Worm (Caenorhabditis elegans): Measurements from ENCODE around the gene ZC250.5.

The ZC250.5 gene

DNA sequence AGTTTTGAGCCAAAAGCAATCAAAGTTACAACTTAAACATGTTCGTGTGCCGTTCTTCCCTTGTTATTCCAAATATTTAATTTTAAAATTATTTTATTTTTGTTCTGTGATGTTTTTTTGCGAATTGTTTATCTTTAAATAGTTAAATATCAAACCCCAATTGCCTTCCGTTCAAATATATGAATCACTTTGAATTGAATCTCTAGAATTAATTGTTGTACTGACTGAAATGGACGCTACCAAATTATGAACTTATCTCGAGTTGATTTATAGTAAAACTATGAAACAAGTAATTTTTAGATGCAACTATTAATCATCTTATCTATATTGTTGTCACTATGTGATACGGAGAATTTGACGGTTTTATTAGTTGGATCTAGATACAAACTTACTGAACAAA lies 13.5 kb upstream of the ZC250.5 start, which contains the start of gene ZC250.2:
Gene ZC250.2 (plus strand): TSS at position 301 of the 400 bp plus-strand sequence.
- TF ChIP-seq nhr-11 (tag; optimal IDR thresholded peaks at IDR 0.05) (no peak), Y55F3AM.14 (GFP tag; optimal IDR thresholded peaks at IDR 0.05) (no peak), nhr-129 (tag; optimal IDR thresholded peaks at IDR 0.05) (no peak), blmp-1 (tag; optimal IDR thresholded peaks at IDR 0.05; ENCODE audit: insufficient read depth) (no peak), ceh-82 (tag; optimal IDR thresholded peaks at IDR 0.05) (no peak), unc-39 (tag; optimal IDR thresholded peaks at IDR 0.05) (no peak), F13H6.1 (tag; optimal IDR thresholded peaks at IDR 0.05) (no peak), nhr-23 (tag; optimal IDR thresholded peaks at IDR 0.05) (no peak), ama-1 (optimal IDR thresholded peaks at IDR 0.05) (no peak), alr-1 (tag; optimal IDR thresholded peaks at IDR 0.05) (no peak), nhr-10 (tag; optimal IDR thresholded peaks at IDR 0.05) (no peak), fos-1 (tag; optimal IDR thresholded peaks at IDR 0.05) (no peak)

DNA sequence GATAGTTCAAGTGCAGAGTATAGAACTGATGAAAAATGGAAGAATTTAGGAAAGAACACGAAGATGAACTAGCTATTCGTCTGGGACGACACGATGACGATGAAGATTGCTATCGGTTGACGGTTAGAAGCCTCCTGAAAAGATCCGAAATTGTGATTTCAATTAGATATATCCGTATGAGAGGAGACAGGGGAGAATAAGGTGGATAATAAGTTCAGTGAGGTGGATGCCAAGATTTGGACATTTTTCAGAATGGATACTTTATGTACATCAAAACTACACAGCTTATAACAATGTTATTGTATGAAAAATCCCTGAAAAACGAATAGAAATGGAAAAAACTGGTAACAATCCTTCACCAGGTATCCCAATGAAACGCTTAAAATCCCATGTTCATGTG lies 7.4 kb upstream of the ZC250.5 start, which contains the start of gene nstp-3:
Gene nstp-3 (minus strand): TSS at position 101 of the 400 bp plus-strand sequence.
- TF ChIP-seq sma-3 (GFP tag; optimal IDR thresholded peaks at IDR 0.05) (no peak), sma-9 (GFP tag; optimal IDR thresholded peaks at IDR 0.05) (no peak), sma-9 (tag; optimal IDR thresholded peaks at IDR 0.05) (no peak), egl-27 (tag; optimal IDR thresholded peaks at IDR 0.05) (no peak), lin-39 (tag; optimal IDR thresholded peaks at IDR 0.05) (no peak), crh-2 (tag; optimal IDR thresholded peaks at IDR 0.05) (no peak), unc-39 (tag; optimal IDR thresholded peaks at IDR 0.05) (no peak), unc-55 (GFP tag; optimal IDR thresholded peaks at IDR 0.05) (no peak), nhr-10 (tag; optimal IDR thresholded peaks at IDR 0.05) (no peak), R02D3.7 (tag; optimal IDR thresholded peaks at IDR 0.05) (no peak), ceh-82 (tag; optimal IDR thresholded peaks at IDR 0.05) (no peak), elt-1 (tag; optimal IDR thresholded peaks at IDR 0.05) (no peak), fos-1 (tag; optimal IDR thresholded peaks at IDR 0.05) (no peak), sem-4 (tag; optimal IDR thresholded peaks at IDR 0.05) (no peak)

DNA sequence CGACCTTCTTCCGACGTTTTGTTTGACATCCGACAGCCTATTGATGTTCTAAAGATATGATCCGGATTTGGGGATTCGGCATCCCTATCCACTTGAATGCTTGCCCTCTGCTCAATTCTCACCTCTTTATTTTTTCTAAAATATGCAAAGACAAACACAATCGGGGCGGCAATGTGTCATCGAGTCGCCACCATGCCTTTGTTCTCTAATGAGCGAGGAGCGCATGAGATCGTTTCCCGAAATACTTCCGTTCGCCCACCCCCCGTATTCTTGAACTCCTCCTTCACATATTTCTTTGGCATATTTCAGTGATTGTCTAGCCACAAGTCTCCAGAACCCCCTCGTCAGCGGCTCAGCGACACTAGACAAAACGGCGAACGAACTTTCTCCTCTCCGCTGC lies 6.2 kb upstream of the ZC250.5 start, which contains the start of gene cyn-17:
Gene cyn-17 (plus strand): TSS at position 301 of the 400 bp plus-strand sequence.
- TF ChIP-seq ceh-82 (tag; optimal IDR thresholded peaks at IDR 0.05) (no peak), nhr-77 (tag; optimal IDR thresholded peaks at IDR 0.05) (no peak), ztf-1 (GFP tag; conservative IDR thresholded peaks at IDR 0.05) (no peak), ztf-11 (tag; optimal IDR thresholded peaks at IDR 0.05) (no peak), unc-39 (tag; optimal IDR thresholded peaks at IDR 0.05) (no peak), ama-1 (optimal IDR thresholded peaks at IDR 0.05) (no peak), mbf-1 (tag; optimal IDR thresholded peaks at IDR 0.05) (no peak), unc-55 (GFP tag; optimal IDR thresholded peaks at IDR 0.05) (no peak), unc-62 (GFP tag; optimal IDR thresholded peaks at IDR 0.05) (no peak), ztf-4 (tag; optimal IDR thresholded peaks at IDR 0.05) (no peak), nhr-10 (tag; optimal IDR thresholded peaks at IDR 0.05) (no peak), mdl-1 (tag; optimal IDR thresholded peaks at IDR 0.05) (no peak), mab-5 (tag; optimal IDR thresholded peaks at IDR 0.05) (no peak), blmp-1 (tag; optimal IDR thresholded peaks at IDR 0.05; ENCODE audit: insufficient read depth) (no peak), alr-1 (tag; optimal IDR thresholded peaks at IDR 0.05) (no peak), lin-11 (tag; optimal IDR thresholded peaks at IDR 0.05) (no peak), crh-2 (tag; optimal IDR thresholded peaks at IDR 0.05) (no peak), sem-4 (tag; optimal IDR thresholded peaks at IDR 0.05) (no peak), nhr-21 (tag; optimal IDR thresholded peaks at IDR 0.05) (no peak), skn-1 (tag; optimal IDR thresholded peaks at IDR 0.05) (no peak)

DNA sequence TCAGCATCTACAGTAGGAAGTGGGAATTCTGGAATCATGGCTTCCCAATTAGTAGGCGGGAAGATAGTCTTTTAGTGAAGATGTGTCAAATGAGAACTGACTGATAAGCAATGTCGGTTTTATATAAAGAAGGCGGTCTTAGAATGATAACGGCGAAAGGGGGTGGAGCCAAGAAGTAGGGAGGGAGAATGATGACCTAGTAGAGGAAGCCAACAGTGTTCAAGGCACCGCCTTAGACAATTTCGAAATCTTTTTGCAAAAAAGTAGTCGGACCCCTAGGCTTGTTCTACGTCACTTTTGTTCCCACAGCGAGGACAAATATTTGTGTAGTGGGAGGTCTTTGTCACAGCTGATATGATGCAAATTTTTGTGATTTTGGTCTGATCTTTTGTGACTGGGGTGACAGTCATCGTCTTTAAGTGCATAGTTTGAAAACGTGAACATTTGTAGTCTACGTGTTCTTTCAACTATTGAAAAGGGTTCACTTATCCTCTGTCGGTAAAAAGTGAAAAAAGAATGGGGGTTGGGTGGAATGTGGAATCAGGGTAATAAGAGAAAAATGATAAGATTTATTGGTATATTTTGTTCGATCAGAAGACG lies 7.6 kb downstream of the ZC250.5 start, which contains the start of gene ZC250.4:
Gene ZC250.4 (minus strand): TSS at position 78 of the 600 bp plus-strand sequence.
- TF ChIP-seq crh-2 (tag; optimal IDR thresholded peaks at IDR 0.05) (no peak), mdl-1 (tag; optimal IDR thresholded peaks at IDR 0.05) (no peak), lin-11 (tag; optimal IDR thresholded peaks at IDR 0.05) (no peak), ZK546.5 (tag; optimal IDR thresholded peaks at IDR 0.05) (no peak), lin-39 (tag; optimal IDR thresholded peaks at IDR 0.05) (no peak), nhr-12 (tag; optimal IDR thresholded peaks at IDR 0.05) (no peak), ztf-1 (GFP tag; conservative IDR thresholded peaks at IDR 0.05) (no peak), aly-2 (tag; optimal IDR thresholded peaks at IDR 0.05) (no peak), unc-39 (tag; optimal IDR thresholded peaks at IDR 0.05) (no peak), ceh-16 (tag; optimal IDR thresholded peaks at IDR 0.05) (no peak), unc-62 (GFP tag; optimal IDR thresholded peaks at IDR 0.05) (no peak), lin-13 (GFP tag; optimal IDR thresholded peaks at IDR 0.05) (no peak), C34F6.9 (tag; optimal IDR thresholded peaks at IDR 0.05) (no peak), nhr-25 (tag; optimal IDR thresholded peaks at IDR 0.05) (peak; percentile 67), dmd-4 (tag; optimal IDR thresholded peaks at IDR 0.05) (no peak), nhr-10 (tag; optimal IDR thresholded peaks at IDR 0.05) (no peak), egl-27 (tag; optimal IDR thresholded peaks at IDR 0.05) (no peak), nhr-21 (tag; optimal IDR thresholded peaks at IDR 0.05) (no peak), R02D3.7 (tag; optimal IDR thresholded peaks at IDR 0.05) (no peak), sma-9 (GFP tag; optimal IDR thresholded peaks at IDR 0.05) (peak; percentile 2), sma-9 (tag; optimal IDR thresholded peaks at IDR 0.05) (no peak), ztf-4 (tag; optimal IDR thresholded peaks at IDR 0.05) (no peak), ama-1 (optimal IDR thresholded peaks at IDR 0.05) (no peak), nhr-129 (tag; optimal IDR thresholded peaks at IDR 0.05) (no peak), snpc-4 (tag; optimal IDR thresholded peaks at IDR 0.05) (no peak), F13H6.1 (tag; optimal IDR thresholded peaks at IDR 0.05) (peak; percentile 41)

Measured in whole organism, L2 larva.